Fruit fly (Drosophila melanogaster) whole organism, pupa: ENCODE results near the gene Aatf.

Experiments
- CG10348 ChIP-seq: fragments of 200-800 bp; sonication (Bioruptor generic); IDR thresholded peaks from 2 replicates; pipeline ENCODE4 v1.3.6; 2022; ENCODE audit warnings: missing biosample characterization, missing genetic modification characterization
- CG12605 ChIP-seq: fragments of 200-800 bp; sonication (Bioruptor generic); IDR thresholded peaks from 2 replicates; pipeline ENCODE4 v1.3.6; 2022; ENCODE audit warnings: missing biosample characterization, missing genetic modification characterization
- CG13204 ChIP-seq: fragments of 200-800 bp; sonication (Bioruptor generic); optimal IDR thresholded peaks from 2 replicates; lab custom pipeline; 2018; ENCODE audit warnings: missing biosample characterization, mild to moderate bottlenecking, missing genetic modification characterization, moderate library complexity
- CG17806 ChIP-seq: fragments of 200-800 bp; sonication (Bioruptor generic); optimal IDR thresholded peaks from 2 replicates; lab custom pipeline; 2018; ENCODE audit warnings: missing biosample characterization, mild to moderate bottlenecking, missing genetic modification characterization, moderate library complexity
- CG8301 ChIP-seq: fragments of 200-800 bp; sonication (Bioruptor generic); optimal IDR thresholded peaks from 2 replicates; lab custom pipeline; 2018; ENCODE audit warnings: missing biosample characterization, mild to moderate bottlenecking, missing genetic modification characterization
- D1 ChIP-seq: fragments of 200-800 bp; sonication (Bioruptor generic); optimal IDR thresholded peaks from 2 replicates; lab custom pipeline; 2018; ENCODE audit warnings: missing biosample characterization, mild to moderate bottlenecking, missing genetic modification characterization, moderate library complexity
- EcR ChIP-seq: fragments of 200-800 bp; sonication (Bioruptor generic); optimal IDR thresholded peaks from 3 replicates; lab custom pipeline; 2019; ENCODE audit warnings: missing biosample characterization, missing genetic modification characterization, mild to moderate bottlenecking, moderate library complexity, missing genetic modification reagents
- Ets98B ChIP-seq: fragments of 200-800 bp; sonication (Bioruptor generic); IDR thresholded peaks from 2 replicates; pipeline ENCODE4 v1.3.6; 2022; ENCODE audit warnings: missing biosample characterization, missing genetic modification characterization
- Pif1B ChIP-seq: fragments of 200-800 bp; sonication (Bioruptor generic); optimal IDR thresholded peaks from 3 replicates; lab custom pipeline; 2016; ENCODE audit warnings: missing biosample characterization, missing genetic modification characterization
- fd96Ca ChIP-seq: fragments of 200-800 bp; sonication (Bioruptor generic); IDR thresholded peaks from 3 replicates; pipeline ENCODE4 v1.3.6; 2022; ENCODE audit warnings: missing biosample characterization, missing genetic modification characterization

- TF ChIP-seq CG8301 = no peak
- TF ChIP-seq CG17806 (tag; lab: Kevin White, UChicago) = no peak
- TF ChIP-seq CG13204 (GFP tag; lab: Kevin White, UChicago) = peak; percentile 39
- no peak for TF ChIP-seq Pif1B
- TF ChIP-seq D1 (tag; lab: Kevin White, UChicago) = no peak
- peak; percentile 29; the same call in 1 of the 2 replicates for TF ChIP-seq CG12605 (GFP tag; lab: Robert Waterston, UW)
- TF ChIP-seq fd96Ca (GFP tag; lab: Robert Waterston, UW) = no peak
- TF ChIP-seq CG10348 (GFP tag; lab: Robert Waterston, UW) = no peak
- peak; percentile 36 for TF ChIP-seq EcR (GFP tag; lab: Kevin White, UChicago)
- no peak; the same call in 1 of the 2 replicates for TF ChIP-seq Ets98B
Observed at dm6 chr2L:6708997-6709662, 8.3 kb upstream of the Aatf start, which contains the start of gene Tsp.
